Worm (Caenorhabditis elegans): ENCODE measurements around the gene C26B2.8.

The C26B2.8 gene

ce11 chrIV:8028372-8028771, 14.4 kb downstream of the C26B2.8 start (continued):
- TF ChIP-seq spr-1 (tag; optimal IDR thresholded peaks at IDR 0.05) (no peak), Y75B8A.6 (GFP tag; IDR thresholded peaks at IDR 0.05) (no peak), hif-1 (tag; optimal IDR thresholded peaks at IDR 0.05) (no peak), pha-4 (GFP tag; IDR thresholded peaks at IDR 0.05) (no peak), pha-4 (tag; optimal IDR thresholded peaks at IDR 0.05) (no peak), unc-130 (GFP tag; optimal IDR thresholded peaks at IDR 0.05) (no peak), hlh-11 (tag; optimal IDR thresholded peaks at IDR 0.05) (peak; percentile 83), gei-8 (GFP tag; optimal IDR thresholded peaks at IDR 0.05) (peak; percentile 45), ama-1 (optimal IDR thresholded peaks at IDR 0.05) (no peak), nhr-11 (tag; optimal IDR thresholded peaks at IDR 0.05) (no peak), ceh-28 (tag; optimal IDR thresholded peaks at IDR 0.05) (no peak), lin-29 (GFP tag; IDR thresholded peaks at IDR 0.05) (no peak), ctbp-1 (GFP tag; IDR thresholded peaks at IDR 0.05) (no peak), ceh-44 (GFP tag; IDR thresholded peaks at IDR 0.05) (no peak), dve-1 (tag; optimal IDR thresholded peaks at IDR 0.05; ENCODE audit: insufficient read depth) (peak; percentile 80), lir-3 (tag; optimal IDR thresholded peaks at IDR 0.05) (no peak), spr-3 (GFP tag; optimal IDR thresholded peaks at IDR 0.05) (no peak), tra-1 (GFP tag; IDR thresholded peaks at IDR 0.05) (peak; percentile 67), nhr-10 (tag; optimal IDR thresholded peaks at IDR 0.05) (no peak), duxl-1 (tag; optimal IDR thresholded peaks at IDR 0.05; ENCODE audit: poor library complexity) (no peak), T26A8.4 (GFP tag; IDR thresholded peaks at IDR 0.05) (no peak), fkh-10 (GFP tag; optimal IDR thresholded peaks at IDR 0.05) (no peak), F37D6.2 (tag; optimal IDR thresholded peaks at IDR 0.05) (no peak), nhr-48 (tag; optimal IDR thresholded peaks at IDR 0.05) (peak; percentile 58), daf-8 (GFP tag; IDR thresholded peaks at IDR 0.05) (no peak), zip-11 (GFP tag; IDR thresholded peaks at IDR 0.05) (no peak), nhr-25 (tag; optimal IDR thresholded peaks at IDR 0.05; ENCODE audit: borderline replicate concordance, insufficient read depth) (peak; percentile 20), egl-27 (tag; optimal IDR thresholded peaks at IDR 0.05) (no peak), attf-4 (tag; optimal IDR thresholded peaks at IDR 0.05) (no peak), ceh-32 (tag; optimal IDR thresholded peaks at IDR 0.05; ENCODE audit: poor library complexity) (no peak), zip-2 (tag; optimal IDR thresholded peaks at IDR 0.05) (no peak), nhr-76 (tag; optimal IDR thresholded peaks at IDR 0.05) (no peak), Y105C5A.15 (GFP tag; IDR thresholded peaks at IDR 0.05) (no peak), lim-7 (GFP tag; IDR thresholded peaks at IDR 0.05) (no peak), lin-1 (GFP tag; IDR thresholded peaks at IDR 0.05) (no peak), ces-1 (GFP tag; optimal IDR thresholded peaks at IDR 0.05) (no peak), jun-1 (tag; optimal IDR thresholded peaks at IDR 0.05) (no peak), madf-5 (GFP tag; IDR thresholded peaks at IDR 0.05) (no peak), F26F4.8 (GFP tag; conservative IDR thresholded peaks at IDR 0.05) (no peak), zag-1 (tag; optimal IDR thresholded peaks at IDR 0.05) (no peak), mep-1 (tag; optimal IDR thresholded peaks at IDR 0.05) (peak; percentile 70), ztf-7 (tag; optimal IDR thresholded peaks at IDR 0.05) (no peak), mxl-2 (GFP tag; conservative IDR thresholded peaks at IDR 0.05) (no peak), F49E8.2 (tag; optimal IDR thresholded peaks at IDR 0.05; ENCODE audit: borderline replicate concordance) (no peak), zfp-2 (tag; optimal IDR thresholded peaks at IDR 0.05) (no peak), rbr-2 (tag; optimal IDR thresholded peaks at IDR 0.05) (no peak), cey-2 (tag; optimal IDR thresholded peaks at IDR 0.05; ENCODE audit: borderline replicate concordance, insufficient read depth) (peak; percentile 72), nhr-28 (tag; optimal IDR thresholded peaks at IDR 0.05) (peak; percentile 68), hlh-30 (tag; optimal IDR thresholded peaks at IDR 0.05; ENCODE audit: insufficient read depth) (peak; percentile 78), ceh-82 (tag; optimal IDR thresholded peaks at IDR 0.05) (no peak), unc-39 (tag; optimal IDR thresholded peaks at IDR 0.05) (no peak), mxl-3 (GFP tag; optimal IDR thresholded peaks at IDR 0.05) (peak; percentile 92)

Measured in whole organism, L4 larva.